Fruit fly (Drosophila melanogaster): ENCODE measurements around the gene Sidpn.

Sidpn gene

DNA sequence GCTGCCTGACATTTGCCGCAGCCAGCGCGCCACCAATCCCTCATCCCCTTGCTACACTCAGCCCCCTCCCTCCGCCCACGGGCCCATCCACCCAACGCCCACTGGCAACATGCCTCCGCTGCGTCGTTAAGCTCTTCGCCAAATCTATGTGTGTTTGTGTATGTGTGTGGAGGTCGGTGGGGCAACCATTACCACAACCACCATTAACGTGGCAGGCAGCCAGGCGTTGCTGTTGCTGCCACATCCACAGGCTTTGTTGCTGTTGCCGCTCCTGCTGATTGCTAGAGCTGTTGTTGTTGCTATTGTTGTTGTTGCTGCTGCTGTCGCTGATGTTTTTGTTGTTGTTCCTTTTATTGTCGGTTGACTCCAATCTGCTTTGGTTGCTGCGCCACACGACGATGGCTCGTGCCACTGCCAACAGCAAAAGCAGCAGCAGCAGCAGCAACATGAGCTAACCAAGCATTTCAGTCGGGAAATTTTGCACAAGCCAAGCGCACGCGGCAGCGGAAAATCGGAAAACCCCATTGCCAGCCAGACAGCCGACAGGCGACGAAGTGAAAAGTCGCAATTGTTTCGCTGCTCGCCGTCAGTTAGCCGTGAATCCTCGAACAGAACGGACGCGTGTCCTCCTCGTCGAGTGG, at the start of gene Sidpn:
Gene Sidpn, plus strand, starts transcription at position 465 of the 641 bp plus-strand sequence.
- no peak for TF ChIP-seq CG17801 (GFP tag; optimal IDR thresholded peaks at IDR 0.05; ENCODE audit: partially characterized antibody)

DNA sequence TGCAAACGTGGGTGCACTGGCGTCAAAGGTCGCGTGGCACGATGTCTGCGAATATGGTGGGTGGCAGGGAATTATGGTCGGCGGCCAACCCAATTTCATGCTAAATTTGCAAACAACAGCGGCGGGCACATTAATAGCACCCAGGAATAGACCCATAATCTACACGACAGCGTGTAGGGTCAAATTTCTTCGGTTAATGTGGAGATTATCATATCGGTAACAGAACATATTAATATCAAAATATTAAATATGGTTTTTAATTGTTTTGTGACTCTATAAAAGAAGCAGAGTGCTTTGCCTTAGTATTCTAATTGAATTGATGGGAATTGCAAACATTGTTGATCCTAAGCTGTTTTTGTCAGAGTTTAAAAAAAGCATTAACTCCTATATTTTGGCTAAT, 48.6 kb upstream of the Sidpn start:
- TF ChIP-seq CG17801 (GFP tag; optimal IDR thresholded peaks at IDR 0.05; ENCODE audit: partially characterized antibody) = no peak

DNA sequence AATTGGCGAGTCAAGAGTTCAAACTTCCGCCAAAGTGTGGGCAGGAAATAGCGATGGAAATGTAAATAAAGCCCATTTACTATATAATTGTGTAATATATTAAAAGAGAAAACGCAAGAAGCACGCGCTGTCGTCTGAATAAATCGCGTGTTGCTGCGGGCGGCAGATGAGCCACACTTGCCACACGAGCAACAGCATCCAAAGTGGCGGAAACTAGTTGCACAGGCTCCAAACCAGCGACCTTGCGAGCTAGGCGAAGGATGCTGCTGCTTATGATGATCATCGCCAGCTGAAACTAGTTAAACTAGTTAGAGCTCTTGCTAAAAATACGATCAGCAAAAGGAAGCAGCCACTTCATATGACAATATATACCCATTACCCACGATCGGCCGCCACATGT, 48.1 kb upstream of the Sidpn start:
- no peak for TF ChIP-seq CG17801 (GFP tag; optimal IDR thresholded peaks at IDR 0.05; ENCODE audit: partially characterized antibody)

DNA sequence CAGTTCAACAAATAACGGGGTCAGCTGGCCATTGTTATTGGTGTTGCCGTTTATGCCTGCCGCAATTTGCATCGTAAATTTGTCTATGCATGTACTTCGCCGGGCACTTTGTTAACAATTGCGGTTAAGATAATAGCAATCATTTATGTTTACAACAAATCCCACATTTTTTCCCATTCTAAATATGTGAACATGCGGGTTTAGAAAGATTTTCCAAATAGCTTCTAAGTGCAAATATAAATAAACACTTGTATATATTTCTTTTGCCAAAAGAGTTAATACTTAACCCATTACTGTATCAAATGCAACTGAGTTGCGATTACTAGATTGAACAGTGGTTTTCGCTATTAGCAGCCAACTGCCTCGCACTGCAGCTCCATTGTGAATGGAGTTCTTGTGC, 46.5 kb upstream of the Sidpn start:
- no peak for TF ChIP-seq CG17801 (GFP tag; optimal IDR thresholded peaks at IDR 0.05; ENCODE audit: partially characterized antibody)

DNA sequence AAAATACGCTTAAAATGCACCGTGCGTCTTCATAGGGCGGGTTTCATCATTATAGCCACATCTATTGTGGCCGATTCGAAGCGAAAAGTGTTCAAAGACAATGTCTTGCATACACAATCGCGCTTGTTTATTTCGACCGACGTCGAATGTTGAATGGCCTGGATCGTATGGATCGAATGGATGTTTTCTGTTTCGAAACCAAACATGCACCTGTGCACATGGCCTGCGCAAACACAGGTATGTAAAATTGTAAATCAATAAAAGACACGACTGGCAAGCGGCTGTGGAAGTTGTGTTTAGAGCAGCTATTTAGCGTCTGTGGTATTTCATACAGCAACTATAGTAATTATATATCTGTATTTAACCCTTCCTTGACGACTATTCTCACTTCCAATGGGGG, 46.0 kb upstream of the Sidpn start:
- TF ChIP-seq CG17801 (GFP tag; optimal IDR thresholded peaks at IDR 0.05; ENCODE audit: partially characterized antibody) = no peak

DNA sequence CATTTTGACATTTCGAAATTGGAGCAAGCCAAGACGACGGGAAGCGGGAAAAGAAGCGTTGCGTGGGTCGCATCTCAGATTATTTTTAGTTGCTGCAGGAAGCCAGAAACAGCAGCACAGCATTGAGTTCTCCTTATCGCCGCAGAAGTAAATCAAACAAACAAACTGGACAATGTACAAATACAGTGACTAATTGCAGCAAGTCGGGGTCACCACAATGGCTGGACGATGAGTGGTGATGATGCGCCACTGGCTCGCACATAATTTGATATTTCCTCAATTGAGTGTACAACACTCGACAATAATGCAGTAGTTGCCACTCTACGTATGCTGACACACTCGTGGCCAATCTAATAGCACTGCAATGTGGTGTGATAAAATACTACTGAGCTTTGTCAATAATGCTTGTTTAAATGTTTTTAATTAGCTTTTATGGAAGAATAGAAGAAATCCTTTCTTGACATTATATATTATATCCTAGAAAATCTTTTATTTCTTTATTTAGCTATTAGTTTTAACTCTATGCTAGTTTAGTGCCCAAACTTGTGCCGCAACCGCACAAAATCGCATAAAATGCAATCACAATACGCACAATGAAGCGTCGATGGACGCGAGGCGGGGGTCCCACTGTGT, 45.4 kb upstream of the Sidpn start:
- peak; percentile 19 for TF ChIP-seq CG17801 (GFP tag; optimal IDR thresholded peaks at IDR 0.05; ENCODE audit: partially characterized antibody)

DNA sequence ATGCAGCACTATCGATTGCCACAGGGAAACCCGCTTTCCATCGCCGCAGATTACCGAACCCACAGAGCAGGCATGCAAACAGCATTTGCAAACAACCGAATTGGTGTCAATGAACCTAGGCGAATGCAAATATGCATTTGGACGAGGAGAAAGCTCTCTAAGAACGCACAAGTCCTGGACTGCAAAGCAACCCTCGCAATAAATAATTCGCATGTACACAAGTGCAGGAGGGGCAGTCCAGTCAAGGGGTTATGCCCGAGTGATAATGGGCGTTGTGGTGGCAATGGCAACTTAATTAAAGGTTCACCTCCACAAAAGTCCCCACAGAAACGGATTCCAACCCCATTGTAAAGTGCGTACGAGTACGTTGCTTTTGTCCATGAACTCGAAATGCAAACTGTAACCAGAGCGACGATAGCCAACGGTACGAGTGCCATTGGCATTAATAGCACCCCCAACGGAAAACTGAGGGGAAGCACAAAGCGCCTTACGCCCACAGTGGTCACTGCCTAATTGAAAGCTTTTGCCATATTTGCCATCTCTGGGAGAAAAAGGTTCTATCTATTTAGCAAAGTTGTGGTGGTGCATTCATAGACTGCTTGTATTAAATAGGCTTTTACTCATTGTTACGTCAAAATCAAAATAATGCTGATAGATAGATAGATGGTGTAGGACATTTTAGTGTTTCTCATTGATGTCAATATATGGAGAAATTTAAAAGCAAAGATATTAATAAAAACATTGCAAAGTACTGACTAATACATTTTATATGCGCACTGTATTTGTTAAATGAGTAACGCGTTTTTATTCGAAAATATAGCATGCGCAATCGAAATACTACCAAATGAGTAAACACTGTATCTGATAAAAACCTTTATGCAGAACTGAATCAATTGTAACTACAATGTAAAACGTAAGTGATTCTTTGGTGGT, 44.4 kb upstream of the Sidpn start:
- TF ChIP-seq CG17801 (GFP tag; optimal IDR thresholded peaks at IDR 0.05; ENCODE audit: partially characterized antibody) = no peak

DNA sequence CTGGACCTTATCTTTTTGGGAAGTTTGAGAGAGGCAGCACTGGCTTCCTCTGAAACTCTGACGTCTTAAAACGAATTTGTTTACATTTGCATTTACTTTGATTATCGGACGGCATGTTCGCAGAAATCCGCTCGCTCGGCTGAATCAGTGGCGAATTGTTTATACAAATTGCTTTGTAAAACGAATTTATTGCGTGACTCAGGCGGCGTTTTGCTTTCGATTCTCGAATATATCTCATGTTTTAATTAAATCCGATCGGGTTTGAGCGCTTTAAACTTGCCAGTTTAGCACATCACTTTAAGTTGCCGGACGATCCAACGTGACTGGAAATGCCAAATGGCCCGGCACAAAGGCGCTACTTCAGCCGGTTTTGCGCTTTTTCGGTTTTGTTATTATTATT, 43.4 kb upstream of the Sidpn start:
- TF ChIP-seq CG17801 (GFP tag; optimal IDR thresholded peaks at IDR 0.05; ENCODE audit: partially characterized antibody) = no peak

DNA sequence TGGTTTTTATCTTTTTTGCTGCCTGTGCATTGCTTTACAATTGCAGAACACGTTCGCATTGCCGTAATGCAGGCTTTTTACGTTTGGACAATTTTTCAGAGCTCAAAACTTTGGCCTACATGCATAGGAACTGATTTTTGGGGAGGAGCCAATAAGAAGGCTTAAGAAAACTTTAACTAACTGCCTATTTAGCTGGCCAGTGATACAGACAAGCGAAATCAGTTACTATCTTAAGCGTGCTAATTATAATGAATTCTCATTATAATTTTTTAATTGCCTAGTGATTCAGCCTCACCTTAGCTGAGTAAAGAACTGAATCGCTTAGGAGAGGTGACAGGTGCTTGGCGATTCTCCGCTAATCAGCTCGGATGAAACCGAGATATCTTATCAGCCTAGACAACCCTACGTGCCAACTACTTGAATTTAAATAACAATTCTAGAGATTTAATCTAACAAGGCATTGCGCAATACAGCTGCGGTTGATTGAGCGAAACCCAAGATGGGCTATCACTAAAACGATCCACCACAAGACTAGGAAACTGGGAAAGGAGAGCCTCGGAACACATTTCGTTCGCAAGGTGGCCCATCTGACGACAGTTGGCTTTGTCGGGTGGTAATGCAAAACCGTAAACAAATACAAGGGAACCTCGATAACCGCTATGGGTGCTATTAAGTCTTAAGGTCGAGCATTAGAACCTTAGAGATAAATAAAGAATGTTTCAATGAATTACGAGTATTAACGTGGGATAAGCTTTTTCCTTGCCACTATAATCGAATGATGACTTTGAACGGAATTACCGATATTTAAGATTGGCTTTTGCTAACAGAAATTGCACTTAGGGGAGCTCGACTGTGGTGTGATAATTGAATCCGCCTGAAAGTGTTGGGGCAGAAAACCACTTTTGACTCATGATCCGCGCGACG, 42.0 kb upstream of the Sidpn start:
- no peak for TF ChIP-seq CG17801 (GFP tag; optimal IDR thresholded peaks at IDR 0.05; ENCODE audit: partially characterized antibody)

DNA sequence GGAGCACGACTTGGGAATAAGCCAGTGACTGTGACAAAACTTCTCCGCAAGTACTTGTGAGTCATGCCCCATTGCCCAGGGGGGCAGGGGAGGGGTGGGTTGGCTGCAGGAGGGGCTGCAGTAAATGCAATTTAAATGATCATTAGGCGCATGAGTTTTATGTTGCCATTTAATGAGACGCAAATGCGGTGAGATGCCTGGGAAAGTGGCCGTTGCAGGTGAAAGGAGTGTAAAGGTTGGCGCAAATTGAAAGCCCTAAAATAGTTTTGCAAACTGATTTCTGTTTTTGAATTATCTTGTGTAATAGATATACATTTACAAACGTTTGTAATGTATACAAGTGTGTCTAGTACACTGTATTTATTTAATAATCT, 41.4 kb upstream of the Sidpn start:
- TF ChIP-seq CG17801 (GFP tag; optimal IDR thresholded peaks at IDR 0.05; ENCODE audit: partially characterized antibody) = no peak

DNA sequence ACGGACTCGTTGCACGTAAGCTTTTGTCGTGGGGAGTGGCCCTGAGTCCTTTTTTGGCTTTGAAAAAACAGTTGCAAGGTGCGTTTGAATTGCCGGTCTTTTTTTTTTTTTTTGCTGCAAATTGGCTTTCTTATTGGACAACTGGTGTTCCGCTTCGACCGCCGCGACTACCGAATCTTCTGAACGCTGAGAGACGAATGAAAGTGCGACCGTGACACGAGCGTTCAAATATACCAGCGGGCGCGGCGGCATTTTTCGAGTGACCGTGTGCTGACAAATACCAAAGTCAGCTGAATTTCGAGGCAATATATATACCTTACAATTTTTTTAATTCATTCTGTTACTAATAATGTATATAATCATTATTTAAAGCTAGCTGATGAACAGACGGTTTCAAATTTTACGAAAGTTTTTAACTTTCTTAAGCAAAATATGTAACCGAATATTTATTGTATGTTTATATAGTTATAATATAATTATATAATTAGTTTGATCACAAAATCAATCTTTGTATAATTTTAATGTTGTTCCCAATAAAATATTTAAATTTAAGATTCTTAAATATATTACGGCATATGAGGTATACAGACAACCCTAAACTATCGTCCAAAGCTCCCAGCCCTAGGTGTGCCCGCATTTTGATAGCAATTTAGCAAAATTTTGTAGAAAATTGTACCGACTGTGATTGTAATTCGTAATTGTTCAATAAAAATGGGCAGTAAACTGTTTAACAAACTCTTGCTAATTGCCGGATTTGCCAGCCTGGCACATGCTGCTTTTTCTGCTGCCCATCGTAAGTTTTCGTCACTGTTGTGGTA, 40.2 kb upstream of the Sidpn start, which contains the start of the genes Swip-1 and EMC5:
Gene Swip-1, minus strand, starts transcription at position 203 of the 818 bp plus-strand sequence.
Gene EMC5, plus strand, starts transcription at position 630 of the 818 bp plus-strand sequence.
- TF ChIP-seq CG17801 (GFP tag; optimal IDR thresholded peaks at IDR 0.05; ENCODE audit: partially characterized antibody) = peak; percentile 43

DNA sequence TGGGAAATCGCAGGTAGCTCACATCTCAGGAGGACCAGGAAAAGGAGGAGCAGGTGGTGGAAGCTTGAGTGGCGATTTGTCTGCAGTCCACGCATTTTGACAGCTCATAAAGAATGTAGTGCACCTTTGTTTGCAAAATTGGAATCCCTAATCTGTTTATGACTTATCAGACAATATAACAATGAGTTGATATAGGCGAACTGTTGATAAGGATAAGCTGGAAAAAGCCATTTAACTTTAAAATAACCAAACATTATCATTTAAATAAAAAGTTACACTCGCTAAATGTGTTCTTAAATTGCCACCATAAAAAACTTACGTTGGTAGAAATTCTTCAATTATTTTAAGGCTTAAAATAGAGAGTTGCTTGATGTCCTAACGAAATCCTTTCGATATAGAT, 37.4 kb upstream of the Sidpn start, which contains the start of gene CG15170:
Gene CG15170, minus strand, starts transcription at position 101 of the 400 bp plus-strand sequence.
- no peak for TF ChIP-seq CG17801 (GFP tag; optimal IDR thresholded peaks at IDR 0.05; ENCODE audit: partially characterized antibody)

DNA sequence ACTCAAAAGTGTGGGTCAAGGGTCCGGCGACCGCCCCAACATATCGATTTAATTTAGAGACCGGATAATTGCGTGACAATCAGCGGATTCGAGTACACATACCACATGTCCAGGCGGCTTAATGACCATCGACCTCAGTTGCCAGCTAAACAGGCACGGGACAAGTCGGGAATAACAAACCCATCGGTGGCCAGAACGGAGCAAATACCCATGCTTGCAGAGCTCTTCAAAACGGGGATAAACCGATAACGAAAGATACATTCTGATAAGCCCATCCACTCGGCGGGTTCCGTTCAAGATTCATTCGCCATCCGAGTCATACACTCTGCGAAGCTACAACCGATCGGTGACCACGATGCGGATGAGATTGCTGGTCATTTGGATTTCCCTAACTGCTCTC, 36.8 kb upstream of the Sidpn start, which contains the start of gene CG15169:
Gene CG15169, plus strand, starts transcription at position 301 of the 400 bp plus-strand sequence.
- TF ChIP-seq CG17801 (GFP tag; optimal IDR thresholded peaks at IDR 0.05; ENCODE audit: partially characterized antibody) = no peak

DNA sequence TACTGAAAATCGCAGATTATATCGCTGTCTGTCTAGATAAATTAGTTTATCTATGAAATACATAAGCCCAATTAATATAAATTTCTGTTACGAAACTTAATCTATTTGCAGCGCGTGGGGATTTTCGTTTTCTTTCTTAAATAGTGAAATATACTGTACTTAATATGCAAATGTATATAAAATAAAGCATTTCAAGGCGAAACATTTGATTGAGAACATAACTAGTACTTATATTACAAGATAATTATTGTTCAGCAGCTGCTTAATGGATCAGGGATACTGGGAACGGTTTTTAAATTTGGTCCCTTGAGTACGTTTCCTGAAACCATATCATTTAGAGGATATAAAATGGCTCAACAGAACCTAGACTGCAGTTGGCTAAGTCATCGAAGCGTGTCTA, 35.3 kb upstream of the Sidpn start, which contains the start of gene CG46465:
Gene CG46465, plus strand, starts transcription at position 301 of the 400 bp plus-strand sequence.
- no peak for TF ChIP-seq CG17801 (GFP tag; optimal IDR thresholded peaks at IDR 0.05; ENCODE audit: partially characterized antibody)

All from ovary, adult (tissue).